Fruit fly (Drosophila melanogaster): Measurements from ENCODE around the gene sstn.

Gene sstn

DNA sequence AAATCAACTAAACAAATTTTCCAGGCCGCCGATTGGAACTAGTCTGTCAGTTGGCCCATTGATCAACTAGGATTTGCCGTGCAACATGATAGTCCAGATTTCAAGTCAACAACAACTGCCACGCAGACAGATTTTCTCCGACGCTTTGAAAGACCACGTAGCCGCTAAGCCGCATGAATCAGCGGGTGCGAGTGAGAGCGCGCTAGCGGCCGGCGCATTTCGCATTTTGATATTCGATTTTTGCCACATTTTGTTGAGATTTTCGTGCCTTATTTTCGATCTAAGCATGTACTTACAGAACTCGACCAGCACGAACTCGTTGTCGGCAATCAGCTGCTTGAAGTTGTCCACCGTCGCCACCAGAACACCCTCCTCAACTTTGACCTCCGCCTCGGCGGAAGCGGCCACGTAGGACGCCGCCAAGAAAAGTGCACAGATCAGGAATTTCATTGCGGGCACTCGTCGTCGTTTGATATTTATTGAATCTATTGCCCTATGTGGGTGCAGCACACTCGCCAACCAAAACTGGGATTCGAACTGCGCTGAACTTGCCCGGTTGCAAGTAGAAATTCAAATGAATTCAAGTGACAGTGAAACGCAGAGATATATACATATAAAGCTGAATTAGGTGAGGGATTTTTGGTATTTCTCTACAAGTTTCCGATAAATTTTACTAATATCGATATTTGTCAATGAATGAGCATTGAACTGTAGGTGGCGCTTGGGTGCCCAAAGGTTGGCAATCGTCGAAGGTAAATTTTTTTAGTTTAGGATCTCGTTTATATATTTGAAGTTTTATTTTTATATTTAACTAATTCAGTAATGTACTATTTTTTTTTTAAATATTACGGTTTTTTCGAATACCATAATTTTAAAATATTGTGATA is 47.7 kb upstream of the sstn start, which contains the start of gene Pdi (continued):
- TF ChIP-seq CG14667 (GFP tag; IDR thresholded peaks at IDR 0.05) (no peak), maf-S (GFP tag; optimal IDR thresholded peaks at IDR 0.05) (peak; percentile 9), Dref (GFP tag; IDR thresholded peaks at IDR 0.05) (peak; percentile 96), lilli (GFP tag; optimal IDR thresholded peaks at IDR 0.05) (peak; percentile 52), CG9215 (GFP tag; IDR thresholded peaks at IDR 0.05) (no peak), gcm (GFP tag; optimal IDR thresholded peaks at IDR 0.05) (no peak), PHDP (tag; optimal IDR thresholded peaks at IDR 0.05) (peak; percentile 44), CG12071 (GFP tag; optimal IDR thresholded peaks at IDR 0.05) (no peak), MBD-R2 (GFP tag; IDR thresholded peaks at IDR 0.05) (peak; percentile 29; the same call in 1 of the 2 replicates), disco-r (GFP tag; optimal IDR thresholded peaks at IDR 0.05) (no peak), jumu (GFP tag; optimal IDR thresholded peaks at IDR 0.05) (no peak), CG10321 (GFP tag; IDR thresholded peaks at IDR 0.05) (no peak), CG15073 (GFP tag; optimal IDR thresholded peaks at IDR 0.05) (no peak), CG6254 (GFP tag; optimal IDR thresholded peaks at IDR 0.05) (no peak), Chrac-16 (GFP tag; optimal IDR thresholded peaks at IDR 0.05) (no peak), knrl (GFP tag; IDR thresholded peaks at IDR 0.05; ENCODE audit: partially characterized antibody) (peak; percentile 79), p53 (GFP tag; optimal IDR thresholded peaks at IDR 0.05) (no peak), ken (GFP tag; IDR thresholded peaks at IDR 0.05) (no peak), ttk (GFP tag; IDR thresholded peaks at IDR 0.05) (no peak), CG8944 (GFP tag; optimal IDR thresholded peaks at IDR 0.05) (no peak), CG17829 (tag; optimal IDR thresholded peaks at IDR 0.05) (peak; percentile 62), sim (GFP tag; IDR thresholded peaks at IDR 0.05) (no peak), Ssrp (tag; optimal IDR thresholded peaks at IDR 0.05) (no peak), Sox100B (GFP tag; optimal IDR thresholded peaks at IDR 0.05) (no peak), ems (GFP tag; optimal IDR thresholded peaks at IDR 0.05) (peak; percentile 35), tll (GFP tag; optimal IDR thresholded peaks at IDR 0.05) (no peak), CG7963 (GFP tag; IDR thresholded peaks at IDR 0.05; ENCODE audit: partially characterized antibody) (no peak), CG3995 (GFP tag; optimal IDR thresholded peaks at IDR 0.05) (peak; percentile 24), sqz (GFP tag; optimal IDR thresholded peaks at IDR 0.05) (peak; percentile 38), zf30C (GFP tag; optimal IDR thresholded peaks at IDR 0.05) (no peak), CG17385 (GFP tag; optimal IDR thresholded peaks at IDR 0.05) (peak; percentile 31)

DNA sequence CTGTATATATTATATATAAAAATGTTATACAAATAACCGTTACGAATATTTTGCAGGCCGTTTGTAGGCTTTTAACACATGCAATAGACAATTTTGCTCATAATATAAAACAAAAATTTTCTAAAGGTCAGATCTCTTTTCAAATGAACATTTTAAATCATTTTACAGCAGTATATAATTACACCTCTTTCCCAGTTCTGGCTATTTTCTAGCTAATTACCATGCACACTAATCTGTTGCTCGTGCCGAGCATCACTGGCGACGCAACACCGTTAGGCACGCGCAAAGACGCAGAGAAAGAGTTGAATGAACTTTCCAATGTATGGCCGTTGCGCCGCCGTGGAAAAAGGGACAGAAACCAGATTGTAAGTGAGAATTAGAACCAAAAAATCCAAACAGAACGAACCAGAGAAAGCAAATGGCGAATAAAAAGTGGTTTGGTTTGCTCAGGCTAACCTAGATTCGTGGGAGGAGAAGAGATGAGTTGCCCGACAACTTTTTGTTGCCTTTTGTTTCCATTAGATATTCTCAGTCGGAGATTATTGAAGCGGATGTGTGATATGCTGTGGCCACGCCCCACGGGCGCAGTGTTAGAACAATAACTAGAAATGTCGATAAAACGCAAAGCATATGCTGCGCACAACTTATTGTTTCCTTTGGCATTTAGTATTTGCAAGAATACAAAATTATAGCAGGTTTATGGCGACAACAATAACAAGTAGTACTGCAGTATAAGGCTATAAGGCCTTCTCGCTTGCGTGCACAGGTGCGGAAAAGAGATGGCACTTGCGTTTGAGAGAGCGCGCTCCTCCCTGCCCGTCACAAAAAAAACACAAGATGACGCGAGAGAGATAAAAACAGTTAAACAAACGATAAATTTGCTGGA is 46.8 kb upstream of the sstn start:
- TF ChIP-seq twi (tag; optimal IDR thresholded peaks at IDR 0.05), result no peak
- TF ChIP-seq pan (optimal IDR thresholded peaks at IDR 0.05), result no peak
- TF ChIP-seq pan (GFP tag; optimal IDR thresholded peaks at IDR 0.05 in 1 of 2, IDR thresholded peaks at IDR 0.05 in 1 of 2), result no peak
- TF ChIP-seq Doc2 (GFP tag; IDR thresholded peaks at IDR 0.05), result no peak
- TF ChIP-seq gce (GFP tag; IDR thresholded peaks at IDR 0.05), result 0 out of 3 replicates have a peak, but pooled peaks have one; percentile 24
- TF ChIP-seq CG3995 (GFP tag; optimal IDR thresholded peaks at IDR 0.05), result no peak
- TF ChIP-seq lmd (GFP tag; IDR thresholded peaks at IDR 0.05), result peak; percentile 30
- TF ChIP-seq Stat92E (GFP tag; optimal IDR thresholded peaks at IDR 0.05), result no peak
- TF ChIP-seq esg (GFP tag; conservative IDR thresholded peaks at IDR 0.05), result no peak
- TF ChIP-seq jigr1 (GFP tag; IDR thresholded peaks at IDR 0.05), result no peak
- no peak for TF ChIP-seq aop (GFP tag; IDR thresholded peaks at IDR 0.05)
- no peak for TF ChIP-seq CG16815 (GFP tag; optimal IDR thresholded peaks at IDR 0.05)
- no peak for TF ChIP-seq fd3F (GFP tag; optimal IDR thresholded peaks at IDR 0.05)
- no peak for TF ChIP-seq bab2 (GFP tag; optimal IDR thresholded peaks at IDR 0.05)
- TF ChIP-seq CG11723 (GFP tag; optimal IDR thresholded peaks at IDR 0.05), result peak; percentile 8
- no peak for TF ChIP-seq Sry-δ (GFP tag; optimal IDR thresholded peaks at IDR 0.05)
- no peak for TF ChIP-seq CG14667 (GFP tag; IDR thresholded peaks at IDR 0.05)
- no peak for TF ChIP-seq stc (GFP tag; IDR thresholded peaks at IDR 0.05)
- no peak for TF ChIP-seq Hr3 (GFP tag; optimal IDR thresholded peaks at IDR 0.05)
- TF ChIP-seq CG1832 (GFP tag; optimal IDR thresholded peaks at IDR 0.05), result peak; percentile 83
